Fruit fly (Drosophila melanogaster) whole organism, adult: ENCODE measurements around the gene CG13251.

ENCODE experiments used
- CG1620 ChIP-seq: fragments of 200-800 bp; sonication (Bioruptor generic); optimal IDR thresholded peaks from 2 replicates; lab custom pipeline; 2016; ENCODE audit warnings: missing biosample characterization, missing genetic modification characterization
- CG33017 ChIP-seq: fragments of 200-800 bp; sonication (Bioruptor generic); optimal IDR thresholded peaks from 2 replicates; lab custom pipeline; 2018; ENCODE audit warnings: missing biosample characterization, mild to moderate bottlenecking, missing genetic modification characterization, moderate library complexity
- CG7045 ChIP-seq: fragments of 200-800 bp; sonication (Bioruptor generic); optimal IDR thresholded peaks from 2 replicates; lab custom pipeline; 2017; ENCODE audit warnings: missing biosample characterization, mild to moderate bottlenecking, missing genetic modification characterization
- CG7101 ChIP-seq: fragments of 200-800 bp; sonication (Bioruptor generic); optimal IDR thresholded peaks from 2 replicates; lab custom pipeline; 2018; ENCODE audit warnings: missing biosample characterization, mild to moderate bottlenecking, missing genetic modification characterization, moderate library complexity
- Hr96 ChIP-seq: fragments of 200-800 bp; sonication (Bioruptor generic); optimal IDR thresholded peaks from 2 replicates; lab custom pipeline; 2016; ENCODE audit warnings: missing biosample characterization, missing genetic modification characterization

dm6 chr3L:20623139-20623538, 13.9 kb upstream of the CG13251 start:
- TF ChIP-seq CG33017 (tag; lab: Kevin White, UChicago): no peak
- TF ChIP-seq Hr96 (GFP tag; lab: Kevin White, UChicago): no peak
- no peak for TF ChIP-seq CG7101 (tag; lab: Kevin White, UChicago)
- no peak for TF ChIP-seq CG1620 (GFP tag; lab: Kevin White, UChicago)
- no peak for TF ChIP-seq CG7045 (GFP tag; lab: Kevin White, UChicago)
